Worm (Caenorhabditis elegans) whole organism, L3 larva: ENCODE results near the gene best-9.
A peak's percentile ranks its signal among the peaks of the same experiment; 100 is the strongest.

Source experiments
- ama-1 ChIP-seq: fragments of 150-350 bp; optimal IDR thresholded peaks from 2 replicates; lab custom pipeline; 2018
- elt-1 ChIP-seq: fragments of 150-350 bp; optimal IDR thresholded peaks from 2 replicates; lab custom pipeline; 2014; ENCODE audit warnings: missing biosample characterization, missing genetic modification characterization
- fkh-10 ChIP-seq: sonication (generic microtip); optimal IDR thresholded peaks from 2 replicates; lab custom pipeline; 2017; ENCODE audit warnings: missing biosample characterization, missing genetic modification reagents, missing genetic modification characterization
- mdl-1 ChIP-seq: fragments of 150-350 bp; optimal IDR thresholded peaks from 2 replicates; lab custom pipeline; 2014; ENCODE audit warnings: missing biosample characterization, missing genetic modification characterization
- nhr-11 ChIP-seq: fragments of 150-350 bp; optimal IDR thresholded peaks from 2 replicates; lab custom pipeline; 2014; ENCODE audit warnings: missing biosample characterization, missing genetic modification characterization
- skn-1 ChIP-seq: fragments of 150-350 bp; optimal IDR thresholded peaks from 2 replicates; lab custom pipeline; 2014; ENCODE audit warnings: missing biosample characterization, missing genetic modification characterization
- zag-1 ChIP-seq: fragments of 150-350 bp; optimal IDR thresholded peaks from 2 replicates; lab custom pipeline; 2014; ENCODE audit warnings: missing biosample characterization, missing genetic modification characterization

ce11 chrIV:6522305-6522917 is 38.1 kb upstream of the best-9 start, which contains the start of gene ddi-1:
- TF ChIP-seq skn-1 (tag; lab: Kevin White, UChicago) (peak; percentile 14), nhr-11 (no peak), elt-1 (tag; lab: Kevin White, UChicago) (no peak), mdl-1 (tag; lab: Kevin White, UChicago) (no peak), ama-1 (lab: Kevin White, UChicago) (no peak), fkh-10 (GFP tag; lab: Kevin White, UChicago) (no peak), zag-1 (no peak)
